Worm (Caenorhabditis elegans) whole organism, midembryonic: Measurements from ENCODE around the gene srx-47.

Experiments used
- flt-1 ChIP-seq: fragments of 200-800 bp; sonication (Bioruptor generic); IDR thresholded peaks from 2 replicates; pipeline ENCODE4 v1.3.6; 2022; ENCODE audit warnings: missing genetic modification characterization, missing compliant biosample characterization
- klf-2 ChIP-seq: fragments of 200-800 bp; sonication (Bioruptor generic); conservative IDR thresholded peaks from 2 replicates; pipeline ENCODE4 v1.3.6; 2022; ENCODE audit warnings: missing genetic modification reagents, missing genetic modification characterization, missing compliant biosample characterization
- med-1 ChIP-seq: sonication (generic microtip); optimal IDR thresholded peaks from 2 replicates; lab custom pipeline; 2017; ENCODE audit warnings: missing genetic modification characterization, mild to moderate bottlenecking, missing compliant biosample characterization, antibody characterized with exemption, missing genetic modification reagents; ENCODE audit not compliant: insufficient read depth
- ref-1 ChIP-seq: fragments of 200-800 bp; sonication (Bioruptor generic); conservative IDR thresholded peaks from 2 replicates; pipeline ENCODE4 v1.3.6; 2022; ENCODE audit warnings: missing genetic modification reagents, missing genetic modification characterization, missing compliant biosample characterization
- tab-1 ChIP-seq: fragments of 200-800 bp; sonication (Bioruptor generic); IDR thresholded peaks from 2 replicates; pipeline ENCODE4 v1.3.6; 2022; ENCODE audit warnings: missing genetic modification characterization, missing compliant biosample characterization
- ztf-23 ChIP-seq: fragments of 200-800 bp; sonication (Bioruptor generic); IDR thresholded peaks from 2 replicates; pipeline ENCODE4 v1.3.6; 2022; ENCODE audit warnings: missing genetic modification reagents, missing genetic modification characterization, missing compliant biosample characterization

DNA sequence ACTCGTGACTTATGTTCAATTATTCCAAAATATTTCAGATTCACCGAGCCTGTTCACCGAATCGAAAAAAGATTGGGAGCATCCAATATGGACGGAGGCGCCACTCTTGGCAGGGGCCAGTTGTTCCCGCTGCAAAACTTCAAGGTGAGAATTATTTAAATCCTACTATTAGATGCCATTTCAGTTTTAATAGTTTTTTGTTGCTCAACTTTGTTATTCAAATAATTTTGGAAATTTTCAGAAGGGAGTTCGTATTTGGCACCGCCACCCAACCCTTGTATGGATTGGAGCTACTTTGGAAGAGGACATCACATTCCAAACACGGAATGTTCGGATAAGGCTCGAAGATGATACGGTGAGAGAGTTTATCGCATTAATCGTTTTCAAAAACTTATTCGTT, 36.4 kb downstream of the srx-47 start, which contains the start of gene hum-2:
- TF ChIP-seq tab-1 (GFP tag; lab: Robert Waterston, UW): no peak
- TF ChIP-seq klf-2 (GFP tag; lab: Robert Waterston, UW): no peak
- no peak for TF ChIP-seq ref-1 (GFP tag; lab: Robert Waterston, UW)
- no peak for TF ChIP-seq med-1 (GFP tag; lab: Kevin White, UChicago)
- TF ChIP-seq flt-1 (GFP tag; lab: Robert Waterston, UW): no peak
- no peak for TF ChIP-seq ztf-23 (GFP tag; lab: Robert Waterston, UW)
